Fruit fly (Drosophila melanogaster): ENCODE measurements around the gene twin.

The twin gene

DNA sequence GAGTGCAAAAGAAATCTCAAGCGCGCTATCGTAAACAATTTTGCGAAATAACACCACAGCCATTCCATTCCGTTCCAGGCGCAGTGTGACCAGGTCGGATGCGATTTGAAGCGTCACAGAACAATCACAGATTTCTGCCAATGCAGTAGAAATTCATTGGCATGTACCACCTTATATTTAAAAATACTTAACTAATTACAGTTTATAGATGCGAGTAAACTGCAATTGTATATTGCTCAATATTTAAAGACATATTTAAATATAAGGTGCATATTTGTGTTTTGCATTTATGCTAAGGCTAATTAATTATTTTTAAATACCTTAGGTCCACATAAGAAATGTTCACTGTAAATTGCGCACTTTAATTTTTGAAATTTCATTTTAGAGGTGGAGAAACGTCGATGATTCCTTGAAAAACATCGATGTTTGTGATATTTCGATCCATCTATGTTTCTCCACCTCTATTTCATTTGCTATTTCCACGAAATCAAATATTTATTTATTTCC, 28.3 kb downstream of the twin start, which contains the start of the genes SMC6 and CG6204 (continued):
- peak; percentile 84 for TF ChIP-seq Sry-δ (GFP tag; optimal IDR thresholded peaks at IDR 0.05)
- no peak for TF ChIP-seq hb (GFP tag; IDR thresholded peaks at IDR 0.05; ENCODE audit: partially characterized antibody)
- no peak for TF ChIP-seq vnd (GFP tag; IDR thresholded peaks at IDR 0.05; ENCODE audit: partially characterized antibody)
- TF ChIP-seq onecut (GFP tag; IDR thresholded peaks at IDR 0.05) = peak; percentile 85
- TF ChIP-seq CG11085 (GFP tag; IDR thresholded peaks at IDR 0.05) = peak; percentile 86
- peak; percentile 52 for TF ChIP-seq fd102C (GFP tag; optimal IDR thresholded peaks at IDR 0.05)
- TF ChIP-seq CG18476 (GFP tag; optimal IDR thresholded peaks at IDR 0.05) = peak; percentile 92
- peak; percentile 89 for TF ChIP-seq pho (GFP tag; optimal IDR thresholded peaks at IDR 0.05)
- peak; percentile 93 for TF ChIP-seq CG10147 (GFP tag; optimal IDR thresholded peaks at IDR 0.05)
- TF ChIP-seq ac (GFP tag; optimal IDR thresholded peaks at IDR 0.05) = peak; percentile 53
- TF ChIP-seq vvl (GFP tag; IDR thresholded peaks at IDR 0.05) = peak; percentile 97
- TF ChIP-seq Six4 (GFP tag; optimal IDR thresholded peaks at IDR 0.05) = peak; percentile 84
- TF ChIP-seq mld (GFP tag; IDR thresholded peaks at IDR 0.05; ENCODE audit: partially characterized antibody) = no peak
- TF ChIP-seq Trl (optimal IDR thresholded peaks at IDR 0.05) = no peak
- TF ChIP-seq Trl (GFP tag; optimal IDR thresholded peaks at IDR 0.05) = peak; percentile 79
- peak; percentile 94 for TF ChIP-seq CG6272 (GFP tag; IDR thresholded peaks at IDR 0.05)
- peak; percentile 97 for TF ChIP-seq CG2678 (tag; optimal IDR thresholded peaks at IDR 0.05)
- peak; percentile 92 for TF ChIP-seq CG12299 (tag; optimal IDR thresholded peaks at IDR 0.05)
- TF ChIP-seq zen (tag; optimal IDR thresholded peaks at IDR 0.05) = peak; percentile 95
- TF ChIP-seq CG9817 (tag; optimal IDR thresholded peaks at IDR 0.05) = peak; percentile 97
- TF ChIP-seq Awh (GFP tag; IDR thresholded peaks at IDR 0.05) = peak; percentile 93
- TF ChIP-seq CG14667 (GFP tag; IDR thresholded peaks at IDR 0.05) = peak; percentile 90
- peak; percentile 33; the same call in 1 of the 3 replicates for TF ChIP-seq CG16813 (GFP tag; IDR thresholded peaks at IDR 0.05; ENCODE audit: partially characterized antibody)
- peak; percentile 87 for TF ChIP-seq CG15601 (tag; optimal IDR thresholded peaks at IDR 0.05)
- peak; percentile 88 for TF ChIP-seq wor (GFP tag; IDR thresholded peaks at IDR 0.05)
- TF ChIP-seq D19A (tag; optimal IDR thresholded peaks at IDR 0.05) = peak; percentile 90
- peak; percentile 87 for TF ChIP-seq CG17568 (GFP tag; optimal IDR thresholded peaks at IDR 0.05)
- peak; percentile 83 to 91 for TF ChIP-seq chif (GFP tag; optimal IDR thresholded peaks at IDR 0.05)
- TF ChIP-seq CG6854 (GFP tag; optimal IDR thresholded peaks at IDR 0.05) = peak; percentile 82
- TF ChIP-seq CG17359 (tag; optimal IDR thresholded peaks at IDR 0.05) = peak; percentile 95
- no peak for TF ChIP-seq zen2 (GFP tag; IDR thresholded peaks at IDR 0.05; ENCODE audit: partially characterized antibody)
- peak; percentile 77 for TF ChIP-seq exex (tag; optimal IDR thresholded peaks at IDR 0.05)
- peak; percentile 57 for TF ChIP-seq Dip2 (GFP tag; IDR thresholded peaks at IDR 0.05)
- TF ChIP-seq CG11093 (GFP tag; IDR thresholded peaks at IDR 0.05) = peak; percentile 88
- peak; percentile 92 for TF ChIP-seq tio (GFP tag; optimal IDR thresholded peaks at IDR 0.05)
- no peak for TF ChIP-seq prd (optimal IDR thresholded peaks at IDR 0.05)
- peak; percentile 97 for TF ChIP-seq prd (GFP tag; IDR thresholded peaks at IDR 0.05)
- no peak for TF ChIP-seq lov (optimal IDR thresholded peaks at IDR 0.05)
- peak; percentile 89 for TF ChIP-seq lov (GFP tag; IDR thresholded peaks at IDR 0.05)
- peak; percentile 96 for TF ChIP-seq CG32532 (GFP tag; IDR thresholded peaks at IDR 0.05)
- peak; percentile 87 for TF ChIP-seq toy (GFP tag; IDR thresholded peaks at IDR 0.05)
- TF ChIP-seq CG42726 (GFP tag; IDR thresholded peaks at IDR 0.05; ENCODE audit: partially characterized antibody) = no peak
- TF ChIP-seq da (GFP tag; optimal IDR thresholded peaks at IDR 0.05) = peak; percentile 59
- TF ChIP-seq CrebB (tag; optimal IDR thresholded peaks at IDR 0.05) = peak; percentile 90
- TF ChIP-seq CG1832 (GFP tag; optimal IDR thresholded peaks at IDR 0.05) = no peak
- TF ChIP-seq sima (GFP tag; optimal IDR thresholded peaks at IDR 0.05) = peak; percentile 74
- peak; percentile 76 for TF ChIP-seq slp2 (GFP tag; optimal IDR thresholded peaks at IDR 0.05)
- TF ChIP-seq CG6654 (GFP tag; optimal IDR thresholded peaks at IDR 0.05) = peak; percentile 66
- peak; percentile 94 for TF ChIP-seq Meics (GFP tag; optimal IDR thresholded peaks at IDR 0.05)
- TF ChIP-seq CG31441 (GFP tag; IDR thresholded peaks at IDR 0.05) = peak; percentile 94
- peak; percentile 92 for TF ChIP-seq B-H1 (GFP tag; IDR thresholded peaks at IDR 0.05)
